Fruit fly (Drosophila melanogaster) whole organism, adult: ENCODE results near the gene timeout.

ENCODE experiments used
- CG12768 ChIP-seq: fragments of 200-800 bp; sonication (Bioruptor generic); optimal IDR thresholded peaks from 2 replicates; lab custom pipeline; 2017; ENCODE audit warnings: missing biosample characterization, missing genetic modification characterization, mild to moderate bottlenecking, moderate library complexity, missing genetic modification reagents
- CG1620 ChIP-seq: fragments of 200-800 bp; sonication (Bioruptor generic); optimal IDR thresholded peaks from 2 replicates; lab custom pipeline; 2016; ENCODE audit warnings: missing biosample characterization, missing genetic modification characterization
- CG5204 ChIP-seq: fragments of 200-800 bp; sonication (Bioruptor generic); optimal IDR thresholded peaks from 2 replicates; lab custom pipeline; 2016; ENCODE audit warnings: missing biosample characterization, missing genetic modification characterization
- CG7045 ChIP-seq: fragments of 200-800 bp; sonication (Bioruptor generic); optimal IDR thresholded peaks from 2 replicates; lab custom pipeline; 2017; ENCODE audit warnings: missing biosample characterization, mild to moderate bottlenecking, missing genetic modification characterization
- Clk ChIP-seq: fragments of 200-800 bp; sonication (Bioruptor generic); optimal IDR thresholded peaks from 2 replicates; lab custom pipeline; 2017; ENCODE audit warnings: missing biosample characterization, missing genetic modification characterization
- Hr96 ChIP-seq: fragments of 200-800 bp; sonication (Bioruptor generic); optimal IDR thresholded peaks from 2 replicates; lab custom pipeline; 2016; ENCODE audit warnings: missing biosample characterization, missing genetic modification characterization
- bab1 ChIP-seq: fragments of 200-800 bp; sonication (Bioruptor generic); optimal IDR thresholded peaks from 3 replicates; lab custom pipeline; 2019; ENCODE audit warnings: missing biosample characterization, mild to moderate bottlenecking, missing genetic modification characterization, moderate library complexity
- kay ChIP-seq: fragments of 200-800 bp; sonication (Bioruptor generic); peaks from one replicate; lab custom pipeline; 2016; ENCODE audit warnings: missing biosample characterization, missing genetic modification characterization, borderline replicate concordance
- tj ChIP-seq: fragments of 200-800 bp; sonication (Bioruptor generic); optimal IDR thresholded peaks from 3 replicates; lab custom pipeline; 2017; ENCODE audit warnings: missing biosample characterization, mild to moderate bottlenecking, missing genetic modification characterization, moderate library complexity

dm6 chr3R:13047431-13047830 lies 41.0 kb upstream of the timeout start, which contains the start of gene CG31157:
- TF ChIP-seq bab1 (GFP tag; lab: Kevin White, UChicago) (no peak), CG7045 (GFP tag; lab: Kevin White, UChicago) (no peak), Hr96 (GFP tag; lab: Kevin White, UChicago) (no peak), Clk (GFP tag; lab: Kevin White, UChicago) (no peak), kay (GFP tag; lab: Kevin White, UChicago) (no peak), CG1620 (GFP tag; lab: Kevin White, UChicago) (no peak), CG12768 (no peak), CG5204 (GFP tag; lab: Kevin White, UChicago) (no peak), tj (no peak)
